Worm (Caenorhabditis elegans) whole organism, L2 larva: ENCODE results near the gene fbxa-201.

Source experiments
- R02D3.7 ChIP-seq: fragments of 150-350 bp; optimal IDR thresholded peaks from 2 replicates; lab custom pipeline; 2014; ENCODE audit warnings: missing biosample characterization, missing genetic modification characterization
- ama-1 ChIP-seq: fragments of 150-350 bp; optimal IDR thresholded peaks from 2 replicates; lab custom pipeline; 2018; ENCODE audit warnings: inconsistent platforms
- egl-27 ChIP-seq: sonication (generic microtip); optimal IDR thresholded peaks from 3 replicates; lab custom pipeline; 2017; ENCODE audit warnings: missing biosample characterization, missing genetic modification reagents, missing genetic modification characterization
- lin-13 ChIP-seq: fragments of 150-350 bp; optimal IDR thresholded peaks from 2 replicates; lab custom pipeline; 2014; ENCODE audit warnings: missing biosample characterization, missing genetic modification reagents, missing genetic modification characterization
- unc-39 ChIP-seq: fragments of 150-350 bp; optimal IDR thresholded peaks from 2 replicates; lab custom pipeline; 2014; ENCODE audit warnings: missing biosample characterization, missing genetic modification characterization
- unc-62 ChIP-seq: fragments of 150-350 bp; optimal IDR thresholded peaks from 2 replicates; lab custom pipeline; 2014; ENCODE audit warnings: missing biosample characterization, missing genetic modification reagents, missing genetic modification characterization

DNA sequence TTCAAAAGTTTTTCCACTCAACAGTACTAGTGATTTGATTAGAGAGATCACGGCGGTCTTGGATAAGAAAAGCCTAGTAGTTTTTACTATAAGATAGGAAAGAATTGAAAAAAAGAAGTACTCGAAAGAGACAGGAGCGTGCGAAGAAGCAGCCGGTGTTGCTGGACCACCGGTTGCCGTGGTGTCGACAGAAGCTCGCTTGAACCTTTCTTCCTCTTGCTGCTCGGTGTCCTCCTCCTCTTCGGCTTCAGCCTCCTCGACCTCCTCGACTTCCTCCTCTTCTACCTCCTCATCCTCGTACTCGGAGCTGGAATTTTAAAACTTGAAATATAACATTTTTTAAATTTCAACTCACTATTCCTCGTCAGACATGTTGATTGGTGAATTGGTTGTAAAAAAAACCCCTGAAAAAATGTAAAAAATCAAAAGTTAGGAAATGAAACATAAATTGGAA is 17.4 kb downstream of the fbxa-201 start, which contains the start of gene tnt-4:
- TF ChIP-seq R02D3.7 (tag; lab: Kevin White, UChicago) (no peak), unc-39 (tag; lab: Kevin White, UChicago) (no peak), unc-62 (GFP tag; lab: Kevin White, UChicago) (no peak), lin-13 (GFP tag; lab: Kevin White, UChicago) (no peak), egl-27 (tag; lab: Kevin White, UChicago) (no peak), ama-1 (lab: Kevin White, UChicago) (no peak)
